Worm (Caenorhabditis elegans) whole organism, L1 larva: ENCODE measurements around the gene fbxa-184.

Experiments
- C04F5.9 ChIP-seq: sonication (generic microtip); optimal IDR thresholded peaks from 2 replicates; lab custom pipeline; 2016; ENCODE audit warnings: missing genetic modification characterization, missing compliant biosample characterization
- C34B4.2 ChIP-seq: sonication (generic microtip); optimal IDR thresholded peaks from 2 replicates; lab custom pipeline; 2017; ENCODE audit warnings: mild to moderate bottlenecking, missing genetic modification characterization, missing compliant biosample characterization
- ceh-63 ChIP-seq: fragments of 200-800 bp; sonication (Bioruptor generic); optimal IDR thresholded peaks from 2 replicates; lab custom pipeline; 2018; ENCODE audit warnings: mild to moderate bottlenecking, missing genetic modification characterization, missing compliant biosample characterization
- ceh-88 ChIP-seq: fragments of 200-800 bp; sonication (Bioruptor generic); IDR thresholded peaks from 2 replicates; pipeline ENCODE4 v1.3.6; 2022; ENCODE audit warnings: missing genetic modification characterization, missing compliant biosample characterization
- dsc-1 ChIP-seq: sonication (generic microtip); optimal IDR thresholded peaks from 2 replicates; lab custom pipeline; 2016; ENCODE audit warnings: mild to moderate bottlenecking, missing genetic modification characterization, missing compliant biosample characterization
- efl-1 ChIP-seq, 4 experiments: fragments of 150-350 bp; optimal IDR thresholded peaks in 3 of 4; peaks in 1 of 4; 1 replicate in 1 of 4; 2 replicates in 3 of 4; lab custom pipeline; 2014; ENCODE audit warnings: missing biosample characterization in 2 of 4, missing genetic modification characterization in 2 of 4, missing genetic modification reagents in 2 of 4
- ets-5 ChIP-seq: fragments of 200-800 bp; sonication (Bioruptor generic); IDR thresholded peaks from 2 replicates; pipeline ENCODE4 v1.3.6; 2022; ENCODE audit warnings: missing genetic modification characterization, missing compliant biosample characterization
- fkh-10 ChIP-seq: sonication (generic microtip); optimal IDR thresholded peaks from 2 replicates; lab custom pipeline; 2017; ENCODE audit warnings: missing biosample characterization, missing genetic modification reagents, missing genetic modification characterization
- fkh-4 ChIP-seq: sonication (generic microtip); optimal IDR thresholded peaks from 2 replicates; lab custom pipeline; 2016; ENCODE audit warnings: missing compliant biosample characterization, missing genetic modification characterization, borderline replicate concordance
- hpl-2 ChIP-seq: fragments of 150-350 bp; optimal IDR thresholded peaks from 2 replicates; lab custom pipeline; 2014; ENCODE audit warnings: missing biosample characterization, missing genetic modification reagents, missing genetic modification characterization
- irx-1 ChIP-seq: sonication (generic microtip); optimal IDR thresholded peaks from 2 replicates; lab custom pipeline; 2016; ENCODE audit warnings: missing genetic modification characterization, missing compliant biosample characterization
- isw-1 ChIP-seq: fragments of 200-800 bp; sonication (Bioruptor generic); IDR thresholded peaks from 2 replicates; pipeline ENCODE4 v1.3.6; 2022; ENCODE audit warnings: missing genetic modification characterization, missing compliant biosample characterization
- lin-14 ChIP-seq: fragments of 200-800 bp; sonication (Bioruptor generic); optimal IDR thresholded peaks from 2 replicates; lab custom pipeline; 2018; ENCODE audit warnings: mild to moderate bottlenecking, missing genetic modification characterization, moderate library complexity, missing compliant biosample characterization
- mab-9 ChIP-seq: fragments of 200-800 bp; sonication (Bioruptor generic); IDR thresholded peaks from 2 replicates; pipeline ENCODE4 v1.3.6; 2022; ENCODE audit warnings: missing genetic modification reagents, missing genetic modification characterization, missing compliant biosample characterization
- mdl-1 ChIP-seq, 2 experiments: fragments of 150-350 bp; optimal IDR thresholded peaks; 2 replicates each; lab custom pipeline; 2014 to 2017; ENCODE audit warnings: missing biosample characterization in 2 of 2, missing genetic modification characterization in 2 of 2, inconsistent platforms in 1 of 2
- mep-1 ChIP-seq: fragments of 150-350 bp; optimal IDR thresholded peaks from 2 replicates; lab custom pipeline; 2014; ENCODE audit warnings: missing biosample characterization, missing genetic modification characterization
- nhr-12 ChIP-seq: sonication (generic microtip); optimal IDR thresholded peaks from 2 replicates; lab custom pipeline; 2017; ENCODE audit warnings: missing biosample characterization, missing genetic modification characterization
- nhr-19 ChIP-seq: fragments of 200-800 bp; sonication (Bioruptor generic); conservative IDR thresholded peaks from 2 replicates; pipeline ENCODE4 v1.3.6; 2022; ENCODE audit warnings: missing genetic modification characterization, missing compliant biosample characterization
- nhr-20 ChIP-seq: sonication (generic microtip); optimal IDR thresholded peaks from 2 replicates; lab custom pipeline; 2016; ENCODE audit warnings: mild to moderate bottlenecking, missing genetic modification characterization, missing compliant biosample characterization
- nhr-47 ChIP-seq: sonication (generic microtip); optimal IDR thresholded peaks from 2 replicates; lab custom pipeline; 2016; ENCODE audit warnings: mild to moderate bottlenecking, missing genetic modification characterization, moderate library complexity, missing compliant biosample characterization
- nhr-71 ChIP-seq: sonication (generic microtip); optimal IDR thresholded peaks from 2 replicates; lab custom pipeline; 2016; ENCODE audit warnings: mild to moderate bottlenecking, missing genetic modification characterization, moderate library complexity, missing compliant biosample characterization
- nhr-84 ChIP-seq: sonication (generic microtip); optimal IDR thresholded peaks from 2 replicates; lab custom pipeline; 2017; ENCODE audit warnings: missing biosample characterization, missing genetic modification characterization
- nhr-85 ChIP-seq: sonication (generic microtip); peaks from one replicate; lab custom pipeline; 2016; ENCODE audit warnings: missing genetic modification characterization, inconsistent platforms, missing compliant biosample characterization
- nhr-90 ChIP-seq: sonication (generic microtip); optimal IDR thresholded peaks from 2 replicates; lab custom pipeline; 2016; ENCODE audit warnings: mild to moderate bottlenecking, missing genetic modification characterization, missing compliant biosample characterization; ENCODE audit not compliant: poor library complexity
- pax-3 ChIP-seq: fragments of 200-800 bp; sonication (Bioruptor generic); optimal IDR thresholded peaks from 2 replicates; lab custom pipeline; 2018; ENCODE audit warnings: mild to moderate bottlenecking, missing genetic modification characterization, moderate library complexity, missing compliant biosample characterization
- pqm-1 ChIP-seq: sonication (generic microtip); optimal IDR thresholded peaks from 3 replicates; lab custom pipeline; 2017; ENCODE audit warnings: missing biosample characterization, missing genetic modification characterization
- tlp-1 ChIP-seq: fragments of 150-350 bp; optimal IDR thresholded peaks from 2 replicates; lab custom pipeline; 2014; ENCODE audit warnings: missing biosample characterization, missing genetic modification characterization
- unc-130 ChIP-seq: fragments of 150-350 bp; optimal IDR thresholded peaks from 2 replicates; lab custom pipeline; 2017; ENCODE audit warnings: missing biosample characterization, missing genetic modification characterization, inconsistent platforms
- unc-30 ChIP-seq: sonication (generic microtip); optimal IDR thresholded peaks from 2 replicates; lab custom pipeline; 2017; ENCODE audit warnings: missing biosample characterization, missing genetic modification characterization
- unc-62 ChIP-seq: fragments of 150-350 bp; optimal IDR thresholded peaks from 2 replicates; lab custom pipeline; 2014; ENCODE audit warnings: missing biosample characterization, missing genetic modification reagents, missing genetic modification characterization
- unc-86 ChIP-seq: sonication (generic microtip); optimal IDR thresholded peaks from 2 replicates; lab custom pipeline; 2016; ENCODE audit warnings: missing genetic modification characterization, missing compliant biosample characterization
- unc-98 ChIP-seq: fragments of 200-800 bp; sonication (Bioruptor generic); IDR thresholded peaks from 2 replicates; pipeline ENCODE4 v1.3.6; 2022; ENCODE audit warnings: missing genetic modification characterization, missing compliant biosample characterization
- zag-1 ChIP-seq: fragments of 150-350 bp; optimal IDR thresholded peaks from 2 replicates; lab custom pipeline; 2014; ENCODE audit warnings: missing biosample characterization, missing genetic modification characterization

The fbxa-184 gene

DNA sequence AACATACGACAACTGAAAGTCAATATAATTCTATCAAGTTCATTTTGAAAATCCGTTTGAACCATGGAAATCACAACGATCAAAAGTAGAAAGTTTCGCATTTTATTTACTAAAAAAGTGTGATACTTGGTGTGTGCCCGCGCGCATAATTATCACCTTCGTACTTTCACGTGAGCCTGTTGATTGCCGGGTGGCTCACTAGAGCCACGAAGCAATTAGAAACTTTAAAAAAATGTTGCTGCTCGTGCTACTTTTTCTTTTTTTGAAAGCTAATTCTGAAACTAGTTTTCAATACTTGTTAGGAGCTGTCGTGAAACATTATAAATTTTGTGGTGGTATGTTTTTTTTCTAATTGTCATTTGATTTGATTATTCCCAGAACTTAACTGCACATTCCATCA lies 28.8 kb downstream of the fbxa-184 start, which contains the start of the genes irld-9 and irld-33:
Gene irld-9, minus strand, starts transcription at position 101 of the 400 bp plus-strand sequence.
Gene irld-33, plus strand, starts transcription at position 209 of the 400 bp plus-strand sequence.
- TF ChIP-seq nhr-90 (tag; lab: Kevin White, UChicago) (no peak), unc-98 (GFP tag; lab: Robert Waterston, UW) (no peak), ets-5 (GFP tag; lab: Robert Waterston, UW) (no peak), hpl-2 (no peak), nhr-12 (tag; lab: Kevin White, UChicago) (no peak), C34B4.2 (tag; lab: Kevin White, UChicago) (no peak), nhr-71 (no peak), irx-1 (tag; lab: Kevin White, UChicago) (no peak), pqm-1 (tag; lab: Kevin White, UChicago) (no peak), nhr-84 (tag; lab: Kevin White, UChicago) (no peak), dsc-1 (tag; lab: Kevin White, UChicago) (no peak), nhr-20 (tag; lab: Kevin White, UChicago) (no peak)

DNA sequence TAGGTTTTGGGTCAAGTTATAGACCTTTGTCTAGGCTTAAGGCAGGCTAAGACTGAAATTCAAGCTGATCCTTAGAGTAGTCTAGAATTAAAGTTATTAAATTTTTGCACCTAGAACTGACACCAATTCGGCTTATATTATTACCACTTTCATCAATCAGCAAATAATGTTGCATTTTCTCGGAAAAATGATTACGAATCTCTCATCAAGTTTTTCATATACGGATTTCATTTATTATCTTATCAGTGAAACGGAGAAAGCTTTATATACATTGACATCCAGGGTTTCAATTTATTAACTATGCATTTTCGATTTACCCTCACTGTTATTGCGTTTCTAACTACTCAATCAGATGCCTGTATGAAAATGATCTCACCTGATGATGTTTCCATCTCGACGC lies 31.2 kb downstream of the fbxa-184 start, which contains the start of gene K07G6.1:
Gene K07G6.1, plus strand, starts transcription at position 301 of the 400 bp plus-strand sequence.
- TF ChIP-seq efl-1 (optimal IDR thresholded peaks at IDR 0.05; lab: Kevin White, UChicago), result no peak
- TF ChIP-seq efl-1 (GFP tag; optimal IDR thresholded peaks at IDR 0.05 in 1 of 2; lab: Kevin White, UChicago), result peak in 1 of 2 experiments; percentile 26
- TF ChIP-seq mdl-1 (tag; optimal IDR thresholded peaks at IDR 0.05; lab: Kevin White, UChicago), result no peak
- TF ChIP-seq, all 84 proteins: peak for 1

DNA sequence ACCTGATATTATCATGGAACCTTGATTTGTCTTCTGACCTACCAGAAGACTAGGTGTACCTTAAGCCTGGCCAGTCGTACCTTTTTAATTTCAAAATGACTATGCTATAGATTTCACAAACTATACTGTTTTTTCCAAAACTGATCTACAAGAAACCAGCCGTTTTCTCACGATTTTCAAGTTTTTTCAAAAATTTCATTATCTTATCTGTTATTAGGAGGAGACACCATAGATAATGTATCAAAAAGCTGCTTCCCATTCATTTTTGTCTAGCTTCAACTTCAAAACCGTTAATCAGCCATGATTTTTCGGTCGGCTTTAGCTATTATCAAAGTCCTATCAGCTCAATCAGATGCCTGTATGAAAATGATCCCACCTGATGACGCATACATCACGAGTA lies 32.5 kb downstream of the fbxa-184 start, which contains the start of gene F36H5.12:
Gene F36H5.12, plus strand, starts transcription at position 301 of the 400 bp plus-strand sequence.
- TF ChIP-seq nhr-90 (tag; lab: Kevin White, UChicago), result no peak
- no peak for TF ChIP-seq ceh-88 (GFP tag; lab: Robert Waterston, UW)
- TF ChIP-seq lin-14 (GFP tag; lab: Kevin White, UChicago), result no peak
- TF ChIP-seq pax-3 (tag; lab: Kevin White, UChicago), result no peak
- no peak for TF ChIP-seq C04F5.9 (tag; lab: Kevin White, UChicago)
- no peak for TF ChIP-seq ceh-63 (GFP tag; lab: Kevin White, UChicago)
- no peak for TF ChIP-seq unc-86
- TF ChIP-seq nhr-85 (tag; lab: Kevin White, UChicago), result no peak
- no peak for TF ChIP-seq unc-130 (tag; lab: Kevin White, UChicago)
- no peak for TF ChIP-seq mab-9 (GFP tag; lab: Robert Waterston, UW)
- TF ChIP-seq unc-30, result no peak
- TF ChIP-seq nhr-19 (GFP tag; lab: Robert Waterston, UW), result no peak
- TF ChIP-seq isw-1 (GFP tag; lab: Robert Waterston, UW), result no peak
- no peak for TF ChIP-seq fkh-4 (tag; lab: Kevin White, UChicago)

DNA sequence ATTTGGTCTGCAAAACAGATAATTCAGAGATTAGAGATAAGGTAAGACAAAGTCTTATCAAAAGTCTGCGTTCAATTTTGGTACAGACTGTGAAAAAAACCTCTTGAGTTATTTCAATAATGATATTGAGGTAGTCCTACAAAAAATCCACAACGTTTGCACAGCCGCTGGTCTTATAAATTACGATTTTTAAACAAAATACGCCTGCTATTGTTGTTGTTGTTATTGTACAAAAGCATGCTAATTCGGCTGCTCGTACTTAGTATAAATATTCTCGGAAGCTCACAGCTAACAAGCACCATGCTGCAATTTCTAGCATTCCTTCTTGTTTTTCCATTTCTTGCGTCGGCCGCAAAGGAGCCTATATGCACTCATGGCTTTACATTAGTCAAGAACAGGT lies 34.1 kb downstream of the fbxa-184 start, which contains the start of gene clec-19:
Gene clec-19, plus strand, starts transcription at position 301 of the 400 bp plus-strand sequence.
- TF ChIP-seq efl-1 (optimal IDR thresholded peaks at IDR 0.05; lab: Kevin White, UChicago), result no peak
- TF ChIP-seq efl-1 (GFP tag; optimal IDR thresholded peaks at IDR 0.05 in 1 of 2; lab: Kevin White, UChicago), result no peak

DNA sequence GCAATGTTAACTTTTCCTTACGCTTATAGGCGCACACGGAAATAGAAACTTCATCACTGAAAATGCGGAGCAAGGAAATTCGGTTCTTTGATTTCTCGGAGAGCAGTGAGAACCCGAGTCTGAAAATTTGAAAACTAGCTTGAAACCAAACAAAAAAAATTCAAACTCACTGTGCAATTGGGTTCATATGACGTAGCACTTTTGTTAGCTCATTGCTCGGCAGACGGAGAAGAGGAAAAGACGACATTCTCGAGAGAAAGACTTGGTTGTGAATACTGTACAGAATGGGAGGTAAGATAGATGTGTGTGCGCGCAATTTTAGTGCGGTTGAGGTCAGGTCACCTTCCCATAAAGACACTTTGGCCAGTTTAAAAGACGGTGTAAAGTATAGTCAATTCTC lies 40.4 kb downstream of the fbxa-184 start, which contains the start of the genes F36H5.13 and F36H5.8:
Gene F36H5.13, minus strand, starts transcription at position 101 of the 400 bp plus-strand sequence.
Gene F36H5.8, minus strand, starts transcription at position 274 of the 400 bp plus-strand sequence.
- TF ChIP-seq ceh-88 (GFP tag; lab: Robert Waterston, UW), result no peak
- TF ChIP-seq unc-62 (GFP tag; lab: Kevin White, UChicago), result no peak
- no peak for TF ChIP-seq zag-1 (tag; lab: Kevin White, UChicago)
- no peak for TF ChIP-seq fkh-4 (tag; lab: Kevin White, UChicago)
- no peak for TF ChIP-seq tlp-1 (tag; lab: Kevin White, UChicago)
- no peak for TF ChIP-seq fkh-10 (GFP tag; lab: Kevin White, UChicago)
- no peak for TF ChIP-seq nhr-19 (GFP tag; lab: Robert Waterston, UW)
- TF ChIP-seq mab-9 (GFP tag; lab: Robert Waterston, UW), result no peak
- TF ChIP-seq nhr-47 (tag; lab: Kevin White, UChicago), result no peak
- TF ChIP-seq mep-1 (tag; lab: Kevin White, UChicago), result no peak
